Worm (Caenorhabditis elegans) whole organism, L3 larva: ENCODE data around the gene cpt-1.

Experiments used
- ama-1 ChIP-seq: fragments of 150-350 bp; optimal IDR thresholded peaks from 2 replicates; lab custom pipeline; 2018
- ceh-28 ChIP-seq: fragments of 150-350 bp; optimal IDR thresholded peaks from 2 replicates; lab custom pipeline; 2014; ENCODE audit warnings: missing biosample characterization, missing genetic modification reagents, missing genetic modification characterization
- fkh-10 ChIP-seq: sonication (generic microtip); optimal IDR thresholded peaks from 2 replicates; lab custom pipeline; 2017; ENCODE audit warnings: missing biosample characterization, missing genetic modification reagents, missing genetic modification characterization
- fos-1 ChIP-seq: fragments of 150-350 bp; optimal IDR thresholded peaks from 2 replicates; lab custom pipeline; 2014; ENCODE audit warnings: missing biosample characterization, missing genetic modification characterization
- lin-39 ChIP-seq: fragments of 150-350 bp; optimal IDR thresholded peaks from 2 replicates; lab custom pipeline; 2018; ENCODE audit warnings: missing biosample characterization, missing genetic modification reagents, missing genetic modification characterization
- unc-39 ChIP-seq: sonication (generic microtip); optimal IDR thresholded peaks from 4 replicates; lab custom pipeline; 2017; ENCODE audit warnings: missing biosample characterization, missing genetic modification characterization
- unc-62 ChIP-seq: fragments of 150-350 bp; sonication (generic microtip); optimal IDR thresholded peaks from 4 replicates; lab custom pipeline; 2014; ENCODE audit warnings: missing biosample characterization, missing genetic modification reagents, missing genetic modification characterization

DNA sequence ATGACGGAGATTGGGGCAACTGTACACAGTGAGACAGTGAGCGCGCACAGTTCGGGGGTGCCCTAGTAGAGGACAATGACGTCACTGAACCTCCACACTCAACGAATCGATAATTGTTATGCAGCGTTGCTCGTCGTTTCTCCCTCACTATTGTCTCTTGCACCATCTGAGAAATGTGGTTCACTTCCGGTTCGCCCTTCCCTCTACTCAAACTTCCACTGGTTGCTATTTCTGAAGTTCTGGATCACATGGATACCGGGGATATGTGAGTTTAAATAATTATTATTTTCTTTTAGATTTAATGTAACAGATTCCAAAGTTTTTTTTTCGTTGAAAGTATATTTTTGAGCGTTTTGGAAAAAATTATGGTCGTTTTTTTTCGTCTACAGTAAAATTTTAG lies 40.1 kb downstream of the cpt-1 start, which contains the start of the genes Y46G5A.7 and Y46G5A.8:
- TF ChIP-seq unc-39 (tag; lab: Kevin White, UChicago) (no peak), unc-62 (GFP tag; lab: Kevin White, UChicago) (no peak), ceh-28 (no peak), ama-1 (lab: Kevin White, UChicago) (no peak), lin-39 (tag; lab: Kevin White, UChicago) (no peak), fkh-10 (no peak), fos-1 (tag; lab: Kevin White, UChicago) (no peak)
